Worm (Caenorhabditis elegans) whole organism, young adult: ENCODE results near the gene C05D9.4.

ENCODE experiments used
- F22D6.2 ChIP-seq: sonication (generic microtip); optimal IDR thresholded peaks from 2 replicates; lab custom pipeline; 2016; ENCODE audit warnings: mild to moderate bottlenecking, missing genetic modification characterization, missing compliant biosample characterization
- F49E8.2 ChIP-seq: sonication (generic microtip); optimal IDR thresholded peaks from 3 replicates; lab custom pipeline; 2017; ENCODE audit warnings: missing genetic modification characterization, mild to moderate bottlenecking, missing compliant biosample characterization, antibody characterized with exemption, moderate library complexity; ENCODE audit not compliant: insufficient read depth
- K11D2.4 ChIP-seq: fragments of 200-800 bp; sonication (Bioruptor generic); IDR thresholded peaks from 2 replicates; pipeline ENCODE4 v1.3.6; 2022; ENCODE audit warnings: missing genetic modification reagents, missing genetic modification characterization, missing compliant biosample characterization
- Y67H2A.10 ChIP-seq: fragments of 200-800 bp; sonication (Bioruptor generic); conservative IDR thresholded peaks from 2 replicates; pipeline ENCODE4 v1.3.6; 2022; ENCODE audit warnings: missing genetic modification reagents, missing genetic modification characterization, missing compliant biosample characterization
- Y79H2A.3 ChIP-seq: fragments of 200-800 bp; sonication (Bioruptor generic); conservative IDR thresholded peaks from 2 replicates; pipeline ENCODE4 v1.3.6; 2022; ENCODE audit warnings: missing genetic modification reagents, missing genetic modification characterization, missing compliant biosample characterization
- attf-5 ChIP-seq: fragments of 200-800 bp; sonication (Bioruptor generic); optimal IDR thresholded peaks from 2 replicates; lab custom pipeline; 2018; ENCODE audit warnings: mild to moderate bottlenecking, missing genetic modification characterization, missing compliant biosample characterization
- attf-6 ChIP-seq: fragments of 200-800 bp; sonication (Bioruptor generic); IDR thresholded peaks from 2 replicates; pipeline ENCODE4 v1.3.6; 2022; ENCODE audit warnings: missing genetic modification reagents, missing genetic modification characterization, missing compliant biosample characterization
- ceh-27 ChIP-seq: fragments of 200-800 bp; sonication (Bioruptor generic); optimal IDR thresholded peaks from 2 replicates; lab custom pipeline; 2018; ENCODE audit warnings: mild to moderate bottlenecking, missing genetic modification characterization, moderate library complexity, missing compliant biosample characterization
- ceh-40 ChIP-seq: fragments of 200-800 bp; sonication (Bioruptor generic); IDR thresholded peaks from 2 replicates; pipeline ENCODE4 v1.3.6; 2022; ENCODE audit warnings: missing genetic modification characterization, missing compliant biosample characterization
- ceh-58 ChIP-seq: fragments of 200-800 bp; sonication (Bioruptor generic); IDR thresholded peaks from 2 replicates; pipeline ENCODE4 v1.3.6; 2022; ENCODE audit warnings: missing genetic modification characterization, missing compliant biosample characterization
- ceh-91 ChIP-seq: fragments of 200-800 bp; sonication (Bioruptor generic); IDR thresholded peaks from 2 replicates; pipeline ENCODE4 v1.3.6; 2022; ENCODE audit warnings: missing genetic modification reagents, missing genetic modification characterization, missing compliant biosample characterization
- die-1 ChIP-seq: sonication (generic microtip); optimal IDR thresholded peaks from 2 replicates; lab custom pipeline; 2016; ENCODE audit warnings: missing genotype, mild to moderate bottlenecking, missing genetic modification characterization, missing compliant biosample characterization
- dox-1 ChIP-seq: fragments of 200-800 bp; sonication (Bioruptor generic); IDR thresholded peaks from 2 replicates; pipeline ENCODE4 v1.3.6; 2022; ENCODE audit warnings: missing genetic modification reagents, missing genetic modification characterization, missing compliant biosample characterization
- efl-1 ChIP-seq: fragments of 150-350 bp; optimal IDR thresholded peaks from 2 replicates; lab custom pipeline; 2014; ENCODE audit warnings: missing biosample characterization, missing genetic modification reagents, missing genetic modification characterization
- egrh-3 ChIP-seq: fragments of 200-800 bp; sonication (Bioruptor generic); IDR thresholded peaks from 2 replicates; pipeline ENCODE4 v1.3.6; 2022; ENCODE audit warnings: missing genetic modification reagents, missing genetic modification characterization, missing compliant biosample characterization
- ets-4 ChIP-seq: fragments of 200-800 bp; sonication (Bioruptor generic); optimal IDR thresholded peaks from 2 replicates; lab custom pipeline; 2018; ENCODE audit warnings: mild to moderate bottlenecking, missing genetic modification characterization, missing compliant biosample characterization
- him-1 ChIP-seq: sonication (generic microtip); optimal IDR thresholded peaks from 2 replicates; lab custom pipeline; 2016; ENCODE audit warnings: missing genotype, missing genetic modification reagents, missing genetic modification characterization, missing compliant biosample characterization
- hlh-26 ChIP-seq: fragments of 200-800 bp; sonication (Bioruptor generic); conservative IDR thresholded peaks from 2 replicates; pipeline ENCODE4 v1.3.6; 2022; ENCODE audit warnings: missing genetic modification reagents, missing genetic modification characterization, missing compliant biosample characterization
- hmg-1.2 ChIP-seq: fragments of 200-800 bp; sonication (Bioruptor generic); IDR thresholded peaks from 2 replicates; pipeline ENCODE4 v1.3.6; 2022; ENCODE audit warnings: missing genetic modification reagents, missing genetic modification characterization, missing compliant biosample characterization
- lag-1 ChIP-seq: fragments of 200-800 bp; sonication (Bioruptor generic); IDR thresholded peaks from 2 replicates; pipeline ENCODE4 v1.3.6; 2022; ENCODE audit warnings: missing genetic modification reagents, missing genetic modification characterization, missing compliant biosample characterization
- let-526 ChIP-seq: fragments of 200-800 bp; sonication (Bioruptor generic); IDR thresholded peaks from 2 replicates; pipeline ENCODE4 v1.3.6; 2022; ENCODE audit warnings: missing genetic modification reagents, missing genetic modification characterization, missing compliant biosample characterization
- let-607 ChIP-seq, 2 experiments: fragments of 200-800 bp in 1 of 2; sonication (Bioruptor generic) in 1 of 2; sonication (generic microtip) in 1 of 2; optimal IDR thresholded peaks; 2 replicates each; lab custom pipeline; 2016 to 2018; ENCODE audit warnings: mild to moderate bottlenecking in 2 of 2, missing compliant biosample characterization in 2 of 2, missing genetic modification characterization in 2 of 2, moderate library complexity in 2 of 2, missing genotype in 1 of 2
- lin-35 ChIP-seq, 3 experiments: fragments of 150-350 bp in 2 of 3; sonication (generic microtip) in 1 of 3; optimal IDR thresholded peaks; 2 replicates each; lab custom pipeline; 2014 to 2018; ENCODE audit warnings: missing biosample characterization in 3 of 3, missing genetic modification characterization in 3 of 3, missing genetic modification reagents in 3 of 3
- lin-40 ChIP-seq: sonication (generic microtip); optimal IDR thresholded peaks from 2 replicates; lab custom pipeline; 2016; ENCODE audit warnings: missing genetic modification characterization, mild to moderate bottlenecking, missing compliant biosample characterization, missing genotype, missing genetic modification reagents
- lin-54 ChIP-seq: fragments of 200-800 bp; sonication (Bioruptor generic); optimal IDR thresholded peaks from 2 replicates; lab custom pipeline; 2018; ENCODE audit warnings: mild to moderate bottlenecking, missing genetic modification characterization, missing compliant biosample characterization
- madf-3 ChIP-seq: fragments of 200-800 bp; sonication (Bioruptor generic); IDR thresholded peaks from 2 replicates; pipeline ENCODE4 v1.3.6; 2022; ENCODE audit warnings: missing genetic modification reagents, missing genetic modification characterization, missing compliant biosample characterization
- mcd-1 ChIP-seq: fragments of 200-800 bp; sonication (Bioruptor generic); IDR thresholded peaks from 2 replicates; pipeline ENCODE4 v1.3.6; 2022; ENCODE audit warnings: missing genetic modification reagents, missing genetic modification characterization, missing compliant biosample characterization
- mes-4 ChIP-seq: sonication (generic microtip); optimal IDR thresholded peaks from 2 replicates; lab custom pipeline; 2016; ENCODE audit warnings: missing genotype, missing genetic modification characterization, missing compliant biosample characterization
- nfyb-1 ChIP-seq: fragments of 200-800 bp; sonication (Bioruptor generic); IDR thresholded peaks from 2 replicates; pipeline ENCODE4 v1.3.6; 2022; ENCODE audit warnings: missing genetic modification reagents, missing genetic modification characterization, missing compliant biosample characterization
- nhr-80 ChIP-seq: sonication (generic microtip); optimal IDR thresholded peaks from 2 replicates; lab custom pipeline; 2016; ENCODE audit warnings: missing genetic modification characterization, missing compliant biosample characterization
- pbrm-1 ChIP-seq: fragments of 200-800 bp; sonication (Bioruptor generic); IDR thresholded peaks from 2 replicates; pipeline ENCODE4 v1.3.6; 2022; ENCODE audit warnings: missing genetic modification reagents, missing genetic modification characterization, missing compliant biosample characterization
- sdz-38 ChIP-seq: sonication (generic microtip); optimal IDR thresholded peaks from 2 replicates; lab custom pipeline; 2016; ENCODE audit warnings: missing genotype, missing genetic modification characterization, missing compliant biosample characterization
- snpc-4 ChIP-seq, 5 experiments: fragments of 150-350 bp in 1 of 5; sonication (generic microtip) in 4 of 5; optimal IDR thresholded peaks; 2 replicates each; lab custom pipeline; 2014 to 2018; ENCODE audit warnings: missing genetic modification characterization in 5 of 5, missing biosample characterization in 3 of 5, antibody characterized with exemption in 2 of 5, mild to moderate bottlenecking in 2 of 5, missing compliant biosample characterization in 2 of 5, missing genotype in 2 of 5, moderate library complexity in 2 of 5, missing genetic modification reagents in 1 of 5
- tbp1 ChIP-seq: fragments of 200-800 bp; sonication (Bioruptor generic); optimal IDR thresholded peaks from 2 replicates; lab custom pipeline; 2018; ENCODE audit warnings: mild to moderate bottlenecking, missing genetic modification characterization, missing compliant biosample characterization
- unc-130 ChIP-seq: sonication (generic microtip); optimal IDR thresholded peaks from 2 replicates; lab custom pipeline; 2016; ENCODE audit warnings: missing genetic modification reagents, missing genetic modification characterization, missing compliant biosample characterization
- unc-62 ChIP-seq: fragments of 150-350 bp; optimal IDR thresholded peaks from 2 replicates; lab custom pipeline; 2014; ENCODE audit warnings: missing biosample characterization, missing genetic modification reagents, missing genetic modification characterization
- xnd-1 ChIP-seq: sonication (generic microtip); optimal IDR thresholded peaks from 2 replicates; lab custom pipeline; 2016; ENCODE audit warnings: missing genotype, missing genetic modification reagents, missing genetic modification characterization, missing compliant biosample characterization
- zim-3 ChIP-seq: sonication (generic microtip); optimal IDR thresholded peaks from 2 replicates; lab custom pipeline; 2017; ENCODE audit warnings: mild to moderate bottlenecking, missing genetic modification characterization, moderate library complexity, missing compliant biosample characterization

Gene C05D9.4

DNA sequence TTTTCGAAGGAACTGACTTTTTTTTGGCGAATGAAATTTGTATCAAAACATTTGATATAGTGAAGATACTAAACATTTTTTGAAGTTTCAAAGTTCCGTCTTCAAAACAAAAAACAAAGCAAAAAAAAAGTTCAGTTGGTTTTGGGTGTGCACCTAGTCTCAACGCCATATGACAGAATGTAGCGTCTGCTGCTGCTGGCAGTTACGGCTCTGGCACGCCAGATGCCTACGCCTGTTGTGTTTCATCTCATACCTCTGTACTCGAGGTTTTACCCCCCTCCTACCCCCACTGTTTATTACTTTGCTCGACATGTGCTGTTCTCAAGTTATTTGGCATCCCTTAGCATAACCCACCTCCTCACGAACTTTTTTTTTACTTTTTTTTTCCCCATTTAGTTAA lies 2.9 kb downstream of the C05D9.4 start (continued):
- TF ChIP-seq F49E8.2 (tag; lab: Kevin White, UChicago) (no peak), die-1 (tag; lab: Kevin White, UChicago) (no peak), ceh-58 (GFP tag; lab: Robert Waterston, UW) (no peak)

DNA sequence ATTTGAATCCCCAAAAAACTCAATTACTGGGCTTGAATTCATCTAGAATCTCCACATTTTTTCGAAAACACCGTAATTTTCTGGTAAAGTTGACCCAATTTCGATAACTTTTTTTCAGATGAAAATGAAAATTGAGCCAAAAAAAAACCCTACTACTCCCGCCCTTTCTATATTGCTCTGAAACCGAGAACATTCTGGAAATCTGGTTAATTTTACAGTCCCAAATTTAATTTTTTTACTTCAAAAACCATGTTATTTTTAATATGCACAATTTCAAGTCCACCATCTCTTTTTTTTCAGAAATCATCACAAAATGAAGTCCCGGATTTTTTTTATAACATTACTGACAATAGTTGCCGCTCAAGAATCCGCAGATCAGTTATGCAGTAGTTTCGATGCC lies 3.7 kb downstream of the C05D9.4 start, which contains the start of gene C05D9.3:
Gene C05D9.3, plus strand, starts transcription at position 301 of the 400 bp plus-strand sequence.
- no peak for TF ChIP-seq dox-1
- no peak for TF ChIP-seq nfyb-1 (GFP tag; lab: Robert Waterston, UW)

DNA sequence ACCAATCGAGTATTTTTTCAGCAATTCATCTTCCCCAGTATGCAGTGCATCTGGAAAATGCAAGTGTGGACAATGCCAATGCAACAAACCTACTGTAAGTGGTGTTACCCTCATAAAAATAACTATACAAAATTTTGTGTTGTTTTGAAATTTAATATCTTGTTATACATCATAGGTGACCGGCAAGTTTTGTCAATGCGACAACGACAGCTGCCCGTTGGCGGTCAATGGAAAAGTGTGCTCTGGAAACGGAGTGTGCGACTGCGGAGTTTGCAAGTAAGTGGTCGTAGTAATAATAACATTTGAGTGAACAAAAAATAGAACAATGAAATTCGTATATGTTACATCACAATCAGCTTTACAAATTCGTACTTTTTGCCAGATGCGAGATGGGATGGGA lies 7.3 kb downstream of the C05D9.4 start:
- TF ChIP-seq him-1 (tag; lab: Kevin White, UChicago) (no peak), Y79H2A.3 (GFP tag; lab: Robert Waterston, UW) (no peak), pbrm-1 (GFP tag; lab: Robert Waterston, UW) (no peak), F22D6.2 (tag; lab: Kevin White, UChicago) (no peak), attf-5 (GFP tag; lab: Kevin White, UChicago) (no peak), madf-3 (GFP tag; lab: Robert Waterston, UW) (no peak), K11D2.4 (GFP tag; lab: Robert Waterston, UW) (no peak), hmg-1.2 (GFP tag; lab: Robert Waterston, UW) (no peak), lin-54 (GFP tag; lab: Kevin White, UChicago) (no peak), efl-1 (GFP tag; lab: Kevin White, UChicago) (no peak), ceh-91 (GFP tag; lab: Robert Waterston, UW) (no peak), ceh-40 (GFP tag; lab: Robert Waterston, UW) (no peak), snpc-4 (GFP tag; optimal IDR thresholded peaks at IDR 0.05; lab: Kevin White, UChicago) (no peak), snpc-4 (tag; optimal IDR thresholded peaks at IDR 0.05; lab: Kevin White, UChicago) (no peak), unc-130 (GFP tag; lab: Kevin White, UChicago) (no peak)

DNA sequence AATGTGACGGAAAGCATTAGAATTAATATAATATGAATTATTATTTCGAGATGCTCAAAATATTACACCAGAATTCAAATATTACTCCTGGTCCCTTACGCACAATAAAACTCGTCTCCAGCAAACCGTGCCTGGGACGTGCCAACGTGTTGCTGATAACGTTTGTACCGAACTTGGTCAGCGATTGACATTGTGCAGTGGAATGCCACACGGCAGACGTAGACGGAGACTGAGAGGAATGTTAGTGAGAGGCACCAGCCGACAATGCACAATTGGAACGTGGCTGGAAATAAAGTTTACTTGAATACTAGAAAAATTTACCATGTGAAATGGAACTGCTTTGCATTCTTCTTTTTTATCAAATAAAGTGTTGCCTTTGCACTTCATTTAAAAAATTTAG lies 9.4 kb downstream of the C05D9.4 start:
- TF ChIP-seq let-607 (tag; optimal IDR thresholded peaks at IDR 0.05; lab: Kevin White, UChicago) (peak in 1 of 2 experiments; percentile 73), him-1 (tag; lab: Kevin White, UChicago) (no peak), unc-62 (no peak), nhr-80 (tag; lab: Kevin White, UChicago) (peak; percentile 87), sdz-38 (tag; lab: Kevin White, UChicago) (no peak), xnd-1 (tag; lab: Kevin White, UChicago) (no peak)
- TF ChIP-seq, all 124 proteins: peak for 2

DNA sequence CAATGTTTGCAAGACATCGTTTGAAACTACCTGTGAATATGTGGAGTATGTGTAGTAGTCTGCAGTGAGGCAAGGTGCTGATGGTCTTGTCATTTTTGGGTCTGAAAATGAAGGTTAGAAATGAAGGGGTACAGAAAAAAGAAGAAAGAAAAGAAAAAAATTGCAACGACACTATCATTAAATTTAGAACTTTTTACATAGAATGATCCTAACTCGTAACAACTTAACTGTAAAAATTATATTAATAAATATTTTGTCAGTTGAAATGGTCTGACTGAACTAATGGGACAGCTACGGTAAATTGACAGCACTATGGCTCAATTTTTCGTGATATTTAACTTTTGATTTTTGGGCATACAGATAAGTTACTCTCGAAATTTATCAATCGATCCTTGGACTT lies 11.4 kb downstream of the C05D9.4 start, which contains the start of gene C05D9.7:
Gene C05D9.7, minus strand, starts transcription at position 101 of the 400 bp plus-strand sequence.
- TF ChIP-seq egrh-3 (GFP tag; lab: Robert Waterston, UW) (no peak), ceh-27 (GFP tag; lab: Kevin White, UChicago) (no peak), ceh-40 (GFP tag; lab: Robert Waterston, UW) (no peak), him-1 (tag; lab: Kevin White, UChicago) (no peak), lag-1 (GFP tag; lab: Robert Waterston, UW) (no peak), mcd-1 (no peak), hlh-26 (GFP tag; lab: Robert Waterston, UW) (no peak), mes-4 (tag; lab: Kevin White, UChicago) (no peak), attf-6 (GFP tag; lab: Robert Waterston, UW) (no peak), let-526 (GFP tag; lab: Robert Waterston, UW) (no peak), sdz-38 (tag; lab: Kevin White, UChicago) (no peak), zim-3 (tag; lab: Kevin White, UChicago) (no peak), lin-35 (GFP tag; optimal IDR thresholded peaks at IDR 0.05; lab: Kevin White, UChicago) (no peak), dox-1 (no peak), F49E8.2 (tag; lab: Kevin White, UChicago) (no peak), Y67H2A.10 (GFP tag; lab: Robert Waterston, UW) (no peak), die-1 (tag; lab: Kevin White, UChicago) (no peak), lin-40 (tag; lab: Kevin White, UChicago) (no peak), tbp1 (no peak), ets-4 (no peak)
- TF ChIP-seq, all 124 proteins: peak for 0
